Comparison of ENCODE assay signal across 1 fruit fly cellular context in genomic region chr3L:11384225-11384624, dm6.
TF ChIP-seq lines count a peak whose summit lies in the region.

No protein-coding gene starts in this region.

TF ChIP-seq in whole organism, embryonic, 481 proteins besides CTCF, POLR2A, EP300 and RAD21 (continued from another document):
- TF ChIP-seq CG9727 (GFP tag; optimal IDR thresholded peaks at IDR 0.05; lab: Kevin White, UChicago) (peak; percentile 33), trem (tag; optimal IDR thresholded peaks at IDR 0.05; lab: Kevin White, UChicago) (no peak), CG15269 (tag; optimal IDR thresholded peaks at IDR 0.05; lab: Kevin White, UChicago) (peak; percentile 15), CG14441 (GFP tag; IDR thresholded peaks at IDR 0.05; lab: Robert Waterston, UW) (no peak), dmrt99B (tag; optimal IDR thresholded peaks at IDR 0.05; lab: Kevin White, UChicago) (no peak), CG12071 (GFP tag; optimal IDR thresholded peaks at IDR 0.05; lab: Kevin White, UChicago) (no peak), Ptx1 (GFP tag; IDR thresholded peaks at IDR 0.05; lab: Robert Waterston, UW) (no peak), CG3163 (GFP tag; optimal IDR thresholded peaks at IDR 0.05; lab: Kevin White, UChicago) (no peak), CG14965 (GFP tag; optimal IDR thresholded peaks at IDR 0.05; lab: Kevin White, UChicago; ENCODE audit: borderline replicate concordance) (no peak), kay (GFP tag; optimal IDR thresholded peaks at IDR 0.05; lab: Kevin White, UChicago) (no peak), CG2120 (GFP tag; optimal IDR thresholded peaks at IDR 0.05; lab: Kevin White, UChicago) (no peak), CG18619 (GFP tag; optimal IDR thresholded peaks at IDR 0.05; lab: Kevin White, UChicago) (no peak), CG9932 (GFP tag; IDR thresholded peaks at IDR 0.05; lab: Robert Waterston, UW) (no peak), CG12104 (GFP tag; optimal IDR thresholded peaks at IDR 0.05; lab: Kevin White, UChicago) (no peak), Myb (GFP tag; optimal IDR thresholded peaks at IDR 0.05; lab: Kevin White, UChicago) (no peak), Side (GFP tag; optimal IDR thresholded peaks at IDR 0.05; lab: Kevin White, UChicago) (no peak), vfl (GFP tag; optimal IDR thresholded peaks at IDR 0.05; lab: Kevin White, UChicago) (no peak), CG2889 (GFP tag; IDR thresholded peaks at IDR 0.05; lab: Robert Waterston, UW) (no peak), Ets65A (GFP tag; lab: Kevin White, UChicago) (peak; percentile 91), odd (GFP tag; optimal IDR thresholded peaks at IDR 0.05; lab: Kevin White, UChicago) (peak; percentile 45), NFAT (GFP tag; IDR thresholded peaks at IDR 0.05; lab: Robert Waterston, UW) (no peak), CG12155 (GFP tag; optimal IDR thresholded peaks at IDR 0.05; lab: Kevin White, UChicago) (no peak), gsb-n (tag; optimal IDR thresholded peaks at IDR 0.05; lab: Kevin White, UChicago) (no peak), Deaf1 (tag; optimal IDR thresholded peaks at IDR 0.05; lab: Kevin White, UChicago) (peak; percentile 27), Rx (GFP tag; IDR thresholded peaks at IDR 0.05; lab: Robert Waterston, UW) (no peak), CG10274 (GFP tag; optimal IDR thresholded peaks at IDR 0.05; lab: Kevin White, UChicago) (no peak), chif (GFP tag; optimal IDR thresholded peaks at IDR 0.05; lab: Kevin White, UChicago) (no peak), lov (optimal IDR thresholded peaks at IDR 0.05; lab: Kevin White, UChicago) (no peak), lov (GFP tag; IDR thresholded peaks at IDR 0.05; lab: Robert Waterston, UW) (0 out of 3 replicates have a peak, but pooled peaks have one; percentile 4), nerfin-2 (GFP tag; IDR thresholded peaks at IDR 0.05; lab: Robert Waterston, UW; ENCODE audit: partially characterized antibody) (no peak), CG31441 (GFP tag; IDR thresholded peaks at IDR 0.05; lab: Robert Waterston, UW) (no peak), Six4 (GFP tag; optimal IDR thresholded peaks at IDR 0.05; lab: Kevin White, UChicago) (no peak), Dbx (GFP tag; IDR thresholded peaks at IDR 0.05; lab: Robert Waterston, UW) (no peak), CG4404 (GFP tag; IDR thresholded peaks at IDR 0.05; lab: Robert Waterston, UW) (no peak), repo (GFP tag; optimal IDR thresholded peaks at IDR 0.05; lab: Kevin White, UChicago) (no peak), HLH4C (GFP tag; IDR thresholded peaks at IDR 0.05; lab: Robert Waterston, UW; ENCODE audit: partially characterized antibody) (no peak), Fer2 (tag; optimal IDR thresholded peaks at IDR 0.05; lab: Kevin White, UChicago) (no peak), Trl (optimal IDR thresholded peaks at IDR 0.05; lab: Kevin White, UChicago) (no peak), Trl (GFP tag; optimal IDR thresholded peaks at IDR 0.05; lab: Kevin White, UChicago) (no peak), mam (GFP tag; optimal IDR thresholded peaks at IDR 0.05; lab: Kevin White, UChicago) (no peak), NK7.1 (GFP tag; optimal IDR thresholded peaks at IDR 0.05; lab: Kevin White, UChicago) (no peak), HHEX (GFP tag; optimal IDR thresholded peaks at IDR 0.05; lab: Kevin White, UChicago) (peak; percentile 8), inv (GFP tag; IDR thresholded peaks at IDR 0.05; lab: Robert Waterston, UW; ENCODE audit: partially characterized antibody) (no peak), Dek (tag; optimal IDR thresholded peaks at IDR 0.05; lab: Kevin White, UChicago) (no peak), gcm2 (GFP tag; optimal IDR thresholded peaks at IDR 0.05; lab: Kevin White, UChicago) (no peak), CG14050 (GFP tag; IDR thresholded peaks at IDR 0.05; lab: Robert Waterston, UW) (no peak), HLHmδ (GFP tag; optimal IDR thresholded peaks at IDR 0.05; lab: Kevin White, UChicago) (no peak), Kr (GFP tag; optimal IDR thresholded peaks at IDR 0.05; lab: Kevin White, UChicago) (no peak), CG10462 (GFP tag; optimal IDR thresholded peaks at IDR 0.05; lab: Kevin White, UChicago) (no peak), dysf (GFP tag; IDR thresholded peaks at IDR 0.05; lab: Robert Waterston, UW) (no peak)
